Worm (Caenorhabditis elegans) whole organism, early embryonic: ENCODE data around the gene frpr-17.

Source experiments
- F13C5.2 ChIP-seq: sonication (generic microtip); optimal IDR thresholded peaks from 2 replicates; lab custom pipeline; 2017; ENCODE audit warnings: mild to moderate bottlenecking, missing genetic modification characterization, inconsistent platforms, missing compliant biosample characterization
- ama-1 ChIP-seq: fragments of 150-350 bp; optimal IDR thresholded peaks from 2 replicates; lab custom pipeline; 2014
- ceh-13 ChIP-seq: fragments of 200-800 bp; sonication (Bioruptor generic); optimal IDR thresholded peaks from 2 replicates; lab custom pipeline; 2018; ENCODE audit warnings: mild to moderate bottlenecking, missing genetic modification characterization, missing compliant biosample characterization
- ceh-36 ChIP-seq: sonication (generic microtip); optimal IDR thresholded peaks from 2 replicates; lab custom pipeline; 2016; ENCODE audit warnings: missing genetic modification characterization, inconsistent platforms, missing compliant biosample characterization
- ets-7 ChIP-seq: sonication (generic microtip); optimal IDR thresholded peaks from 2 replicates; lab custom pipeline; 2016; ENCODE audit warnings: missing genotype, missing genetic modification characterization, missing compliant biosample characterization
- hmbx-1 ChIP-seq: sonication (generic microtip); optimal IDR thresholded peaks from 2 replicates; lab custom pipeline; 2016; ENCODE audit warnings: mild to moderate bottlenecking, missing genetic modification characterization, missing compliant biosample characterization
- pes-1 ChIP-seq: fragments of 200-800 bp; sonication (Bioruptor generic); IDR thresholded peaks from 2 replicates; pipeline ENCODE4 v1.3.6; 2022; ENCODE audit warnings: missing genetic modification reagents, missing genetic modification characterization, missing compliant biosample characterization
- tbx-11 ChIP-seq: fragments of 200-800 bp; sonication (Bioruptor generic); IDR thresholded peaks from 2 replicates; pipeline ENCODE4 v1.3.6; 2022; ENCODE audit warnings: missing genetic modification characterization, missing compliant biosample characterization
- tbx-37 ChIP-seq: fragments of 200-800 bp; sonication (Bioruptor generic); conservative IDR thresholded peaks from 2 replicates; pipeline ENCODE4 v1.3.6; 2022; ENCODE audit warnings: missing genetic modification reagents, missing genetic modification characterization, missing compliant biosample characterization
- tra-4 ChIP-seq: sonication (generic microtip); optimal IDR thresholded peaks from 2 replicates; lab custom pipeline; 2017; ENCODE audit warnings: missing genetic modification characterization, missing compliant biosample characterization

ce11 chrX:14359571-14359970 lies 46.3 kb upstream of the frpr-17 start:
- TF ChIP-seq pes-1 (GFP tag; lab: Robert Waterston, UW) = no peak
- TF ChIP-seq tbx-11 (GFP tag; lab: Robert Waterston, UW) = no peak
- TF ChIP-seq hmbx-1 (tag; lab: Kevin White, UChicago) = no peak
- no peak for TF ChIP-seq ceh-36
- no peak for TF ChIP-seq F13C5.2
- no peak for TF ChIP-seq ama-1 (lab: Kevin White, UChicago)
- no peak for TF ChIP-seq tra-4 (tag; lab: Kevin White, UChicago)
- TF ChIP-seq ets-7 (tag; lab: Kevin White, UChicago) = no peak
- TF ChIP-seq tbx-37 (GFP tag; lab: Robert Waterston, UW) = no peak
- TF ChIP-seq ceh-13 (GFP tag; lab: Kevin White, UChicago) = no peak
